Fruit fly (Drosophila melanogaster) whole organism, pupa: ENCODE measurements around the gene CG8861.
A peak's percentile ranks its signal among the peaks of the same experiment; 100 is the strongest.

Experiments
- CG12605 ChIP-seq: fragments of 200-800 bp; sonication (Bioruptor generic); IDR thresholded peaks from 2 replicates; pipeline ENCODE4 v1.3.6; 2022; ENCODE audit warnings: missing biosample characterization, missing genetic modification characterization
- CG14655 ChIP-seq: fragments of 200-800 bp; sonication (Bioruptor generic); optimal IDR thresholded peaks from 3 replicates; lab custom pipeline; 2017; ENCODE audit warnings: mild to moderate bottlenecking, missing biosample characterization, missing genetic modification reagents, missing genetic modification characterization
- CG17806 ChIP-seq: fragments of 200-800 bp; sonication (Bioruptor generic); optimal IDR thresholded peaks from 2 replicates; lab custom pipeline; 2018; ENCODE audit warnings: missing biosample characterization, mild to moderate bottlenecking, missing genetic modification characterization, moderate library complexity
- CG32121 ChIP-seq: fragments of 200-800 bp; sonication (Bioruptor generic); IDR thresholded peaks from 2 replicates; pipeline ENCODE4 v1.3.6; 2022; ENCODE audit warnings: missing biosample characterization, missing genetic modification characterization
- CG9948 ChIP-seq: fragments of 200-800 bp; sonication (Bioruptor generic); optimal IDR thresholded peaks from 2 replicates; lab custom pipeline; 2018; ENCODE audit warnings: missing biosample characterization, mild to moderate bottlenecking, missing genetic modification characterization, moderate library complexity
- Snoo ChIP-seq: fragments of 200-800 bp; sonication (Bioruptor generic); optimal IDR thresholded peaks from 3 replicates; lab custom pipeline; 2017; ENCODE audit warnings: missing biosample characterization, mild to moderate bottlenecking, missing genetic modification characterization, inconsistent platforms
- rn ChIP-seq: fragments of 200-800 bp; sonication (Bioruptor generic); IDR thresholded peaks from 2 replicates; pipeline ENCODE4 v1.3.6; 2022; ENCODE audit warnings: missing biosample characterization, missing genetic modification characterization

DNA sequence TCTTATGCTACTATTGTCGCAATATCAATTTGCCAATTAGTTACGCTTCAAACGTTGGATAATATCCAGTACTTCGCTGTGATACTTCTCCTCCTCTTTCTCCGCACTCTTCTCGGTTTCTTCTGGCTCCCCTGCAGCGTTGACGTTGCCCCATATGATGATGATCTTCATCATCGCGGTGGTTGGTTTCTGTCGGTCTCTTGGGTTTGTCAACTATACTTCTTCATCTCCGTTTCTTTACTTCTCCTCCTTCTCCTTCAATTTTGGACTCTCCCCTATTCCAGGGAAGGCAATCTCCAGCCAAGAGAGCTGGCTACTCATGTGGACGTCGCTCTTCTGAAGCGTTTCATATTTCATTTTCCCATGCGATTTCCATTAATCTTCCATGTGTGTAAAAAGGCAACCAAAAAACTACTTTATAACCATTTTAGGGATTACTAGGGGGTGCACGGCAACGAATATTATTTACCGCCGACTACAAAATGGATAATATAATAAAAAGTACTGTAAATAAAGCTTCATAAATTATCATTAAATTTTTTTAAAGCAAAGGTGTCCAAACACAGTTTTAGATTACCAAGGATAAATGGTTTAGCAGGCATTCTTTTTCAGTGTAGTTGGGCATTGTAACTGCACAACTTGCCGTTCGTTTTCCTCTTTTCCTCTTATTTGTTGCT lies 19.5 kb upstream of the CG8861 start:
- TF ChIP-seq CG17806 (tag; lab: Kevin White, UChicago) (peak; percentile 93), CG12605 (GFP tag; lab: Robert Waterston, UW) (peak; percentile 80), Snoo (peak; percentile 76), CG32121 (GFP tag; lab: Robert Waterston, UW) (peak; percentile 79), CG14655 (GFP tag; lab: Kevin White, UChicago) (peak; percentile 88), CG9948 (tag; lab: Kevin White, UChicago) (peak; percentile 92), rn (GFP tag; lab: Robert Waterston, UW) (peak; percentile 82)
